Worm (Caenorhabditis elegans): Measurements from ENCODE around the gene F41E7.2.

The F41E7.2 gene

DNA sequence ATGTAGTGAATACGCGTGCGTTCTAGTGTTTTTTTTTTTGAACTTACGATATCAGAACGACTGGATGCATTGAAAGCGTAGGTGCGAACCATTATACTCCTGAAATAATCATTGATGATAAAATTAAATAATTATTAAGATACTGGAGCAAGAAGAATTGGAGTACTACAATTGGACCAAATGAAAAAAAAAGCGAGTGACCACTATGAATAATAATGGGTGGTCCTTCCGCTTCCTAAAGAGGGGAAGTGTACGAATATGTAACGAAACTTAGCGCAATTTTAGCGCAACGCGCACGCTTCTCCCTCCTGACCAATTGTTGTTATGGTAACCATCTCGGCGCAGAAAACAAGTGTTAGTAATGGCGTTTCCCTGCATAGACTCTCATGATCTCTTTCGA is 42.4 kb downstream of the F41E7.2 start, which contains the start of gene F41E7.9:
TSS of gene F41E7.9 (minus strand) at position 101 of the 400 bp plus-strand sequence.
- no peak for TF ChIP-seq ztf-4 (tag; optimal IDR thresholded peaks at IDR 0.05)
- TF ChIP-seq nhr-25 (tag; optimal IDR thresholded peaks at IDR 0.05): no peak
- TF ChIP-seq nhr-6 (tag; optimal IDR thresholded peaks at IDR 0.05): no peak
- no peak for TF ChIP-seq elt-3 (tag; optimal IDR thresholded peaks at IDR 0.05)
- no peak for TF ChIP-seq elt-1 (tag; optimal IDR thresholded peaks at IDR 0.05)
- no peak for TF ChIP-seq lin-13 (GFP tag; optimal IDR thresholded peaks at IDR 0.05)
- TF ChIP-seq nhr-11 (tag; optimal IDR thresholded peaks at IDR 0.05): no peak
- TF ChIP-seq R02D3.7 (tag; optimal IDR thresholded peaks at IDR 0.05): no peak
- no peak for TF ChIP-seq F13H6.1 (tag; optimal IDR thresholded peaks at IDR 0.05)
- no peak for TF ChIP-seq unc-55 (GFP tag; optimal IDR thresholded peaks at IDR 0.05)
- TF ChIP-seq nhr-21 (tag; optimal IDR thresholded peaks at IDR 0.05): no peak
- no peak for TF ChIP-seq mbf-1 (tag; optimal IDR thresholded peaks at IDR 0.05)
- TF ChIP-seq nhr-77 (tag; optimal IDR thresholded peaks at IDR 0.05): no peak
- no peak for TF ChIP-seq nhr-23 (tag; optimal IDR thresholded peaks at IDR 0.05)

- TF ChIP-seq lsy-2 (tag; optimal IDR thresholded peaks at IDR 0.05): no peak
- TF ChIP-seq blmp-1 (tag; optimal IDR thresholded peaks at IDR 0.05; ENCODE audit: insufficient read depth): peak; percentile 67
- no peak for TF ChIP-seq nhr-25 (tag; optimal IDR thresholded peaks at IDR 0.05)
- TF ChIP-seq lin-11 (tag; optimal IDR thresholded peaks at IDR 0.05): no peak
These were observed 44.1 kb downstream of the F41E7.2 start, which contains the start of gene R07E3.6 for ce11 chrX:10317565-10317964. Gene R07E3.6 (plus strand): TSS chrX:10317722.

- TF ChIP-seq nhr-129 (tag; optimal IDR thresholded peaks at IDR 0.05) (no peak), mbf-1 (tag; optimal IDR thresholded peaks at IDR 0.05) (no peak), nhr-21 (tag; optimal IDR thresholded peaks at IDR 0.05) (no peak), unc-39 (tag; optimal IDR thresholded peaks at IDR 0.05) (no peak), elt-3 (tag; optimal IDR thresholded peaks at IDR 0.05) (no peak), zag-1 (tag; optimal IDR thresholded peaks at IDR 0.05) (no peak), lsy-2 (tag; optimal IDR thresholded peaks at IDR 0.05) (no peak), ceh-82 (tag; optimal IDR thresholded peaks at IDR 0.05) (no peak), F13H6.1 (tag; optimal IDR thresholded peaks at IDR 0.05) (no peak)
These were observed 44.9 kb downstream of the F41E7.2 start for ce11 chrX:10318437-10318836.

DNA sequence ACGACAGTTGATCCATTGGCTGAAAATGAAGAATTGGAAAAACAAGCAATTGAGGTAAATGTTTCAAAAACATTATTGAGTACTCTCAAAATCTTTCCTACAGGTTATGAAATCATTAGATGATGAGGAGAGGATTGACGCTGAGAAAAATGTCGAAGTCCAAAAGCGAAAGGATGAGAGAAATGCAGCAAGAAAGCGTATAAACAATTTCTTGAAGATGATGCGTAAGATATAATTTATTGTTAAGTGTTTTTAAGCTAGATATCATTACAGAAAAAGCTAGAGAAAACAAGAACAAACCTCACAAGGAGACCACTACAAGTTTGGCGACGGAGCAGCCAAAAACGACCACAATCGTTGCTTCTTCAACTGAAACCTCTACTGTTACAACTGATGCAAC is 46.2 kb downstream of the F41E7.2 start:
- TF ChIP-seq ceh-16 (tag; optimal IDR thresholded peaks at IDR 0.05) (no peak), ztf-4 (tag; optimal IDR thresholded peaks at IDR 0.05) (no peak), peb-1 (tag; optimal IDR thresholded peaks at IDR 0.05) (no peak), mbf-1 (tag; optimal IDR thresholded peaks at IDR 0.05) (no peak), F13H6.1 (tag; optimal IDR thresholded peaks at IDR 0.05) (no peak), mdl-1 (tag; optimal IDR thresholded peaks at IDR 0.05) (no peak), unc-39 (tag; optimal IDR thresholded peaks at IDR 0.05) (no peak), nhr-11 (tag; optimal IDR thresholded peaks at IDR 0.05) (no peak), nhr-21 (tag; optimal IDR thresholded peaks at IDR 0.05) (no peak), nhr-25 (tag; optimal IDR thresholded peaks at IDR 0.05) (no peak), ZK546.5 (tag; optimal IDR thresholded peaks at IDR 0.05) (no peak)

- TF ChIP-seq nhr-23 (tag; optimal IDR thresholded peaks at IDR 0.05): no peak
These were observed 47.9 kb downstream of the F41E7.2 start for ce11 chrX:10321401-10321800.

DNA sequence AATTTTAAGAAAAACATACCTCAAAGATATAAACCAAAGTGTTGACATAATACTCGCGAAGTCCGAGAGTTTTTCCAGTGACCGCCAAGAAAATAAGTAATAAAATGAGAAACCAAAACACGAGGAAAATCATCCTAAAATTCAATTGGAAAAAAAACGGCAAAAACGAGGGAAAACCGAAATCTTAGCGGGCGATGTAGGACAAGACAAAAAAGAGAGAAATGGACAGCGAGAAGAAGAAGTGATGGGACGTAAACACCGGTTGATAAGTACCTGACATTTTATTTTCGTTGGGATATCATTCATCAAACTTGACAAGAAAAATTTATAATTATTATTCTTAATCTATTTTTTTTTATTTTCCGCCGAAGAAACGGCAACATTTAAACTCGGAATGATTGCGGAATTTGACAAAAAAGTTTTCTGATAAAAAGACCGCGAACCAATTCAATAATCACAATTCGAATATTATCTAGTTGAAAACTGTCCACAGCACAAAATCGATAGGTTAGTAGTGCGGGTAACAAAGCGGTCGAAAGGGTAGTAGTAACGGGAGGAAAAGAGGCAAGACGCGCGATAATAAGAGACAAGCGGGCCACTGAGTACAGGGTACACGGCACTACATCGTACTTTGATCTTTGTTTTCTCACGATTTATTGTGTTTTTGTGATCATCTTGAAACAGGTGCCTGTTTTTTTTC is 54.0 kb downstream of the F41E7.2 start, which contains the start of gene acl-5:
TSS of gene acl-5 (minus strand) at position 134 of the 700 bp plus-strand sequence.
- TF ChIP-seq mdl-1 (tag; optimal IDR thresholded peaks at IDR 0.05) (no peak), nhr-25 (tag; optimal IDR thresholded peaks at IDR 0.05) (no peak), nhr-129 (tag; optimal IDR thresholded peaks at IDR 0.05) (no peak), unc-39 (tag; optimal IDR thresholded peaks at IDR 0.05) (no peak), sma-9 (GFP tag; optimal IDR thresholded peaks at IDR 0.05) (no peak), sma-9 (tag; optimal IDR thresholded peaks at IDR 0.05) (no peak), R02D3.7 (tag; optimal IDR thresholded peaks at IDR 0.05) (no peak), fos-1 (tag; optimal IDR thresholded peaks at IDR 0.05) (no peak), sem-4 (tag; optimal IDR thresholded peaks at IDR 0.05) (no peak), crh-2 (tag; optimal IDR thresholded peaks at IDR 0.05) (no peak), ceh-16 (tag; optimal IDR thresholded peaks at IDR 0.05) (no peak), gmeb-1 (tag; optimal IDR thresholded peaks at IDR 0.05) (no peak), nhr-6 (tag; optimal IDR thresholded peaks at IDR 0.05) (no peak), nhr-21 (tag; optimal IDR thresholded peaks at IDR 0.05) (no peak), mab-5 (tag; optimal IDR thresholded peaks at IDR 0.05) (no peak)

Data from whole organism, L2 larva.